Fruit fly (Drosophila melanogaster) S2 (cell line): Measurements from ENCODE around the gene Kebab.

ENCODE experiments used
- CG8478 ChIP-seq: fragments of >200 bp; optimal IDR thresholded peaks from 2 replicates; lab custom pipeline; 2018
- CTCF ChIP-seq, 2 experiments: fragments of >200 bp; optimal IDR thresholded peaks; 2 replicates each; lab custom pipeline; 2018

DNA sequence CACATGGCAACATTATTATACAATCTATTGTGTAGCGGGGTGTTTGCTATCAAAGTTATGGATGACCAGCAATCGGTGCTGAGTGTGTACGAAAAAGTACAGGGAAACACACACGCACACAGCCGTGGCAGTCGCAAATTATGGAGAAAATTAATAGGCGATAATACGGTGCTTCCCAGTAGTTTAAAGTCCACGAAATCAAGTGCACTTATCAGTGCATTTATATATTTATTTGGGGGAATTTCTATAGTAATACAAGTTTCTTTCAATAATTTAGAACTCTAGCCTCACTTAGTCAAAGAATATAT, 6.4 kb upstream of the Kebab start:
- no peak for TF ChIP-seq CG8478 (lab: Kevin White, UChicago)
- no peak for TF ChIP-seq CTCF (optimal IDR thresholded peaks at IDR 0.05; lab: Kevin White, UChicago)
